Worm (Caenorhabditis elegans): Measurements from ENCODE around the gene sysm-1.

The sysm-1 gene

DNA sequence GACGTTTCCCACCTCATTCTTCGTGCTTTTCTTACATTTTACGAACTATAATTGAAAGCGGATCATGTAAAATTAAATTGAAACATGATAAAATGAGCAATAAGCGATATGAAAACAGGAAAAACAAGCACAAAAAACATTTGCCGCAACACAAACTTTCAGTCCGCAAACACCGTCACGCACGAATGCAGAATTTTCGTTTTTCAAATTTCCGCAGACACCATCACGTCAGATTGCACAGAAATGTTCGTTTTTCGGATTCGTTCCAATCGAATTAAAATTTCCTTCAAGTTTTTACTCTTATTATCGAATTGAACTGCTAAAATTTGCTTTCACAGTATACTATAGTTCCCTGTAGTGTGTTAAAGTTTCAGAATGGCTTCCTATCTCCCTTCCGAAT lies 28.4 kb downstream of the sysm-1 start, which contains the start of gene chmp-7 (continued):
- TF ChIP-seq F13H6.1 (tag; optimal IDR thresholded peaks at IDR 0.05) (peak; percentile 2), ceh-22 (tag; optimal IDR thresholded peaks at IDR 0.05) (no peak), pha-4 (tag; optimal IDR thresholded peaks at IDR 0.05) (no peak), sdc-2 (tag; optimal IDR thresholded peaks at IDR 0.05) (no peak), ceh-6 (GFP tag; optimal IDR thresholded peaks at IDR 0.05) (no peak), nfya-1 (tag; optimal IDR thresholded peaks at IDR 0.05) (peak; percentile 70), K09A11.1 (tag; optimal IDR thresholded peaks at IDR 0.05; ENCODE audit: insufficient read depth) (no peak), hlh-15 (tag; optimal IDR thresholded peaks at IDR 0.05) (no peak), nhr-11 (tag; optimal IDR thresholded peaks at IDR 0.05) (no peak), hlh-6 (tag; optimal IDR thresholded peaks at IDR 0.05) (no peak), ets-4 (tag; optimal IDR thresholded peaks at IDR 0.05) (no peak), zip-5 (tag; optimal IDR thresholded peaks at IDR 0.05) (no peak), ceh-24 (tag; optimal IDR thresholded peaks at IDR 0.05) (no peak), syd-9 (tag; optimal IDR thresholded peaks at IDR 0.05) (no peak), pha-2 (tag; optimal IDR thresholded peaks at IDR 0.05) (no peak), odd-2 (tag; optimal IDR thresholded peaks at IDR 0.05) (no peak), fax-1 (tag; optimal IDR thresholded peaks at IDR 0.05) (no peak), fkh-6 (tag; optimal IDR thresholded peaks at IDR 0.05) (no peak), tbx-2 (tag; optimal IDR thresholded peaks at IDR 0.05) (peak; percentile 8), ceh-45 (GFP tag; IDR thresholded peaks at IDR 0.05) (peak; percentile 49; the same call in 1 of the 2 replicates), Y22D7AL.16 (tag; optimal IDR thresholded peaks at IDR 0.05) (no peak), nhr-232 (tag; optimal IDR thresholded peaks at IDR 0.05) (no peak), sox-4 (tag; optimal IDR thresholded peaks at IDR 0.05) (no peak), T23F11.4 (GFP tag; optimal IDR thresholded peaks at IDR 0.05) (no peak), pag-3 (tag; optimal IDR thresholded peaks at IDR 0.05; ENCODE audit: borderline replicate concordance) (no peak), che-1 (tag; optimal IDR thresholded peaks at IDR 0.05) (no peak), madf-2 (tag; optimal IDR thresholded peaks at IDR 0.05) (peak; percentile 52), unc-42 (tag; optimal IDR thresholded peaks at IDR 0.05) (peak; percentile 93), elt-2 (tag; optimal IDR thresholded peaks at IDR 0.05) (no peak), dve-1 (tag; optimal IDR thresholded peaks at IDR 0.05) (peak; percentile 22), ceh-9 (tag; optimal IDR thresholded peaks at IDR 0.05) (no peak), unc-55 (GFP tag; optimal IDR thresholded peaks at IDR 0.05) (peak; percentile 87), mec-3 (tag; optimal IDR thresholded peaks at IDR 0.05; ENCODE audit: borderline replicate concordance) (no peak), ttx-3 (tag; optimal IDR thresholded peaks at IDR 0.05) (no peak), elt-4 (tag; optimal IDR thresholded peaks at IDR 0.05) (no peak), pat-9 (tag; optimal IDR thresholded peaks at IDR 0.05) (peak; percentile 48)

DNA sequence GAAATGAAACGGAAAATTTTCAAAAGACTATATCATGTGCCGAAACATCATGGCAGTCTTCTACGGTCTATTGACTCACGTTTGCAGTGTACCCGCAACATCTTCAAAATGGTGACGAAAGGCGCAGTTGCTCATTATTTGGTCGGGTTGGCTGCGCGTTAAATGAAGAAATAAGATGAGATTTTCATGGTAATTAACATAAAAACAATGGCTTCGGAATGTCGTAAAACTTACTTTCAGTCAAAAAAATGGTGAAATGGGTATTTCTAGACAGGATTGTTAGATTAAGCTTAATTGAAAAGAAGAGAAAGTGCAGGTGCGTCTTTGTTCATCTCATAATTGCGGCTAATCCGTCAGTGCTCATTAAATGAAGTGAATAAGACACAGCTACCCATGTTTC lies 29.4 kb downstream of the sysm-1 start, which contains the start of gene T24B8.7:
T24B8.7 (minus strand) TSS at position 101 of the 400 bp plus-strand sequence.
- TF ChIP-seq fkh-10 (GFP tag; optimal IDR thresholded peaks at IDR 0.05) = no peak
- TF ChIP-seq lim-6 (tag; optimal IDR thresholded peaks at IDR 0.05) = no peak
- no peak for TF ChIP-seq pha-4 (tag; optimal IDR thresholded peaks at IDR 0.05)
- no peak for TF ChIP-seq ceh-6 (GFP tag; optimal IDR thresholded peaks at IDR 0.05)
- no peak for TF ChIP-seq nhr-11 (tag; optimal IDR thresholded peaks at IDR 0.05)
- TF ChIP-seq hlh-15 (tag; optimal IDR thresholded peaks at IDR 0.05) = no peak
- no peak for TF ChIP-seq ceh-48 (tag; optimal IDR thresholded peaks at IDR 0.05)
- TF ChIP-seq ttx-3 (tag; optimal IDR thresholded peaks at IDR 0.05) = no peak
- TF ChIP-seq npax-4 (tag; optimal IDR thresholded peaks at IDR 0.05) = no peak
- no peak for TF ChIP-seq odd-2 (tag; optimal IDR thresholded peaks at IDR 0.05)
- TF ChIP-seq pros-1 (tag; optimal IDR thresholded peaks at IDR 0.05) = no peak
- no peak for TF ChIP-seq unc-3 (GFP tag; conservative IDR thresholded peaks at IDR 0.05)
- TF ChIP-seq unc-3 (tag; optimal IDR thresholded peaks at IDR 0.05) = no peak
- no peak for TF ChIP-seq fkh-6 (tag; optimal IDR thresholded peaks at IDR 0.05)
- TF ChIP-seq ceh-45 (GFP tag; IDR thresholded peaks at IDR 0.05) = no peak
